Worm (Caenorhabditis elegans) whole organism, L2 larva: Measurements from ENCODE around the gene Y41E3.6.

Experiments
- F13H6.1 ChIP-seq: sonication (generic microtip); optimal IDR thresholded peaks from 2 replicates; lab custom pipeline; 2016; ENCODE audit warnings: missing genetic modification characterization, missing compliant biosample characterization
- R02D3.7 ChIP-seq: fragments of 150-350 bp; optimal IDR thresholded peaks from 2 replicates; lab custom pipeline; 2014; ENCODE audit warnings: missing biosample characterization, missing genetic modification characterization
- Y55F3AM.14 ChIP-seq: fragments of 200-800 bp; sonication (Bioruptor generic); optimal IDR thresholded peaks from 2 replicates; lab custom pipeline; 2018; ENCODE audit warnings: mild to moderate bottlenecking, missing genetic modification characterization, missing compliant biosample characterization
- alr-1 ChIP-seq: fragments of 150-350 bp; optimal IDR thresholded peaks from 2 replicates; lab custom pipeline; 2014; ENCODE audit warnings: missing biosample characterization, missing genetic modification characterization
- aly-2 ChIP-seq: fragments of 150-350 bp; optimal IDR thresholded peaks from 2 replicates; lab custom pipeline; 2014; ENCODE audit warnings: missing biosample characterization, missing genetic modification characterization
- ceh-16 ChIP-seq: fragments of 150-350 bp; optimal IDR thresholded peaks from 2 replicates; lab custom pipeline; 2014; ENCODE audit warnings: missing biosample characterization, missing genetic modification characterization
- ceh-82 ChIP-seq: fragments of 150-350 bp; optimal IDR thresholded peaks from 2 replicates; lab custom pipeline; 2014; ENCODE audit warnings: missing biosample characterization, missing genetic modification characterization
- crh-2 ChIP-seq: sonication (generic microtip); optimal IDR thresholded peaks from 2 replicates; lab custom pipeline; 2017; ENCODE audit warnings: missing biosample characterization, missing genetic modification characterization
- dmd-4 ChIP-seq: sonication (generic microtip); optimal IDR thresholded peaks from 2 replicates; lab custom pipeline; 2017; ENCODE audit warnings: missing biosample characterization, missing genetic modification characterization
- egl-27 ChIP-seq: sonication (generic microtip); optimal IDR thresholded peaks from 3 replicates; lab custom pipeline; 2017; ENCODE audit warnings: missing biosample characterization, missing genetic modification reagents, missing genetic modification characterization
- elt-1 ChIP-seq: fragments of 150-350 bp; optimal IDR thresholded peaks from 2 replicates; lab custom pipeline; 2014; ENCODE audit warnings: missing biosample characterization, missing genetic modification characterization
- elt-3 ChIP-seq: sonication (generic microtip); optimal IDR thresholded peaks from 2 replicates; lab custom pipeline; 2017; ENCODE audit warnings: missing biosample characterization, missing genetic modification characterization
- fos-1 ChIP-seq: fragments of 150-350 bp; optimal IDR thresholded peaks from 2 replicates; lab custom pipeline; 2014; ENCODE audit warnings: missing biosample characterization, missing genetic modification characterization
- lin-11 ChIP-seq: fragments of 150-350 bp; sonication (generic microtip); optimal IDR thresholded peaks from 2 replicates; lab custom pipeline; 2014; ENCODE audit warnings: missing biosample characterization, missing genetic modification characterization, inconsistent platforms, mixed read lengths
- lin-13 ChIP-seq: fragments of 150-350 bp; optimal IDR thresholded peaks from 2 replicates; lab custom pipeline; 2014; ENCODE audit warnings: missing biosample characterization, missing genetic modification reagents, missing genetic modification characterization
- lin-39 ChIP-seq: fragments of 150-350 bp; optimal IDR thresholded peaks from 2 replicates; lab custom pipeline; 2014; ENCODE audit warnings: missing biosample characterization, missing genetic modification reagents, missing genetic modification characterization
- lsy-2 ChIP-seq, 2 experiments: fragments of 150-350 bp in 1 of 2; sonication (generic microtip) in 1 of 2; optimal IDR thresholded peaks; 2 replicates each; lab custom pipeline; 2014 to 2017; ENCODE audit warnings: missing biosample characterization in 2 of 2, missing genetic modification characterization in 2 of 2
- mab-5 ChIP-seq: fragments of 150-350 bp; optimal IDR thresholded peaks from 2 replicates; lab custom pipeline; 2014; ENCODE audit warnings: missing biosample characterization, missing genetic modification characterization
- mdl-1 ChIP-seq, 2 experiments: fragments of 150-350 bp in 1 of 2; sonication (generic microtip) in 1 of 2; optimal IDR thresholded peaks; 2 replicates each; lab custom pipeline; 2017; ENCODE audit warnings: missing biosample characterization in 2 of 2, missing genetic modification characterization in 2 of 2
- nhr-10 ChIP-seq: sonication (generic microtip); optimal IDR thresholded peaks from 2 replicates; lab custom pipeline; 2017; ENCODE audit warnings: missing biosample characterization, missing genetic modification characterization
- nhr-12 ChIP-seq: fragments of 150-350 bp; optimal IDR thresholded peaks from 2 replicates; lab custom pipeline; 2014; ENCODE audit warnings: missing biosample characterization, missing genetic modification characterization
- nhr-129 ChIP-seq: fragments of 150-350 bp; optimal IDR thresholded peaks from 2 replicates; lab custom pipeline; 2014; ENCODE audit warnings: missing biosample characterization, missing genetic modification characterization
- nhr-21 ChIP-seq: fragments of 150-350 bp; optimal IDR thresholded peaks from 2 replicates; lab custom pipeline; 2014; ENCODE audit warnings: missing biosample characterization, missing genetic modification characterization
- nhr-23 ChIP-seq: fragments of 150-350 bp; optimal IDR thresholded peaks from 2 replicates; lab custom pipeline; 2014; ENCODE audit warnings: missing biosample characterization, missing genetic modification reagents, missing genetic modification characterization
- nhr-6 ChIP-seq: fragments of 150-350 bp; optimal IDR thresholded peaks from 2 replicates; lab custom pipeline; 2014; ENCODE audit warnings: missing biosample characterization, missing genetic modification characterization
- nhr-77 ChIP-seq: fragments of 150-350 bp; optimal IDR thresholded peaks from 2 replicates; lab custom pipeline; 2014; ENCODE audit warnings: missing biosample characterization, missing genetic modification characterization
- sem-4 ChIP-seq: fragments of 150-350 bp; optimal IDR thresholded peaks from 2 replicates; lab custom pipeline; 2014; ENCODE audit warnings: missing biosample characterization, missing genetic modification reagents, missing genetic modification characterization
- skn-1 ChIP-seq: sonication (generic microtip); optimal IDR thresholded peaks from 2 replicates; lab custom pipeline; 2017; ENCODE audit warnings: missing biosample characterization, missing genetic modification characterization
- snpc-4 ChIP-seq: fragments of 150-350 bp; optimal IDR thresholded peaks from 2 replicates; lab custom pipeline; 2014; ENCODE audit warnings: missing biosample characterization, missing genetic modification characterization
- unc-39 ChIP-seq: fragments of 150-350 bp; optimal IDR thresholded peaks from 2 replicates; lab custom pipeline; 2014; ENCODE audit warnings: missing biosample characterization, missing genetic modification characterization
- unc-55 ChIP-seq: fragments of 150-350 bp; sonication (generic microtip); optimal IDR thresholded peaks from 3 replicates; lab custom pipeline; 2014; ENCODE audit warnings: missing biosample characterization, missing genetic modification reagents, missing genetic modification characterization
- unc-62 ChIP-seq: fragments of 150-350 bp; optimal IDR thresholded peaks from 2 replicates; lab custom pipeline; 2014; ENCODE audit warnings: missing biosample characterization, missing genetic modification reagents, missing genetic modification characterization
- zag-1 ChIP-seq: fragments of 150-350 bp; optimal IDR thresholded peaks from 2 replicates; lab custom pipeline; 2014; ENCODE audit warnings: missing biosample characterization, missing genetic modification characterization
- ztf-11 ChIP-seq: sonication (generic microtip); optimal IDR thresholded peaks from 2 replicates; lab custom pipeline; 2017; ENCODE audit warnings: missing biosample characterization, missing genetic modification characterization

Gene Y41E3.6

DNA sequence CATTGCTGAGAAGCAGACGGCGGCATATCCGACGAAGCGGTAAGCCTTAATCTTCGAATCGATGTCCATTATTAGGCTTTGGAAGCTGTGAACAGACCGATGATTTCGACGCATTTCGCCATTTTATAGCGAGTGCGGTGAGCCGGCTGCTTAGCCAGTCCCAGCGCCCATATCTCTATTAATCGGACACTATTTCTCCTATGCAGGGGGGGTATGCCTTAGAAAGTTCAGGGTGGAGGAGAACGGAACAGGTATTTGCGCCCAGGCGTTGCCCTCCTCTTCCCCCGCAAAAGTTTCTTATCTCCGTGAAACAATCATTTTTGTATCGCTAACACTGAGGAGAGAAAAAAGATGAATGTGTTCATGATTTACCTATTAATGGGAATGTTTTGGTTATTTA is 19.9 kb upstream of the Y41E3.6 start, which contains the start of gene dpy-4:
TSS of gene dpy-4 (minus strand) at position 101 of the 400 bp plus-strand sequence.
- TF ChIP-seq dmd-4 (tag; lab: Kevin White, UChicago) (no peak), lsy-2 (tag; optimal IDR thresholded peaks at IDR 0.05; lab: Kevin White, UChicago) (no peak), elt-3 (tag; lab: Kevin White, UChicago) (no peak), unc-62 (GFP tag; lab: Kevin White, UChicago) (no peak), egl-27 (tag; lab: Kevin White, UChicago) (no peak), ceh-16 (tag; lab: Kevin White, UChicago) (no peak), zag-1 (tag; lab: Kevin White, UChicago) (no peak), nhr-6 (tag; lab: Kevin White, UChicago) (no peak), sem-4 (tag; lab: Kevin White, UChicago) (no peak), fos-1 (tag; lab: Kevin White, UChicago) (no peak), nhr-12 (tag; lab: Kevin White, UChicago) (no peak), mdl-1 (tag; optimal IDR thresholded peaks at IDR 0.05; lab: Kevin White, UChicago) (no peak), lin-13 (GFP tag; lab: Kevin White, UChicago) (no peak), nhr-23 (tag; lab: Kevin White, UChicago) (no peak), mab-5 (tag; lab: Kevin White, UChicago) (no peak), ceh-82 (tag; lab: Kevin White, UChicago) (no peak), unc-39 (tag; lab: Kevin White, UChicago) (no peak), alr-1 (no peak), R02D3.7 (tag; lab: Kevin White, UChicago) (no peak), unc-55 (GFP tag; lab: Kevin White, UChicago) (no peak)

DNA sequence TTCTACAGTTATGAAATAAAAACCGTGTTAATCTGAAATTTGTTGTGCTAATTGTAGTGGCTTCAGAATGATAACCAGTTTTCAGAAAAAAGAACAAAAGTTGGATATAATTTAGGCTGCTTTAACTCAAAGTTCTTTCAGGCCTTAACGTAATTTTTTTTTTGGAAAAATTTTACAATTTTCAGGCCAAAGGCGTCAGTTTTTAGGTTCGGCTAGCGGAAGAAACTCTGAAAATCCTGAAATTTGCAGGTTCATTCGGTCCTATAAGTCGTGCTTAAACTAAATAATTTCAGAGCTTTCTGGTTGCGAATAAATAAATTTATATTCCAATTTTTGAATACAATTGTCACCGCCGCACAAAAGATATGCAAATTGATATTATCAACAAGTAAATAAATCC is 1.6 kb downstream of the Y41E3.6 start:
- TF ChIP-seq Y55F3AM.14 = no peak
- TF ChIP-seq unc-39 (tag; lab: Kevin White, UChicago) = no peak
- no peak for TF ChIP-seq dmd-4 (tag; lab: Kevin White, UChicago)
- no peak for TF ChIP-seq snpc-4 (tag; lab: Kevin White, UChicago)

DNA sequence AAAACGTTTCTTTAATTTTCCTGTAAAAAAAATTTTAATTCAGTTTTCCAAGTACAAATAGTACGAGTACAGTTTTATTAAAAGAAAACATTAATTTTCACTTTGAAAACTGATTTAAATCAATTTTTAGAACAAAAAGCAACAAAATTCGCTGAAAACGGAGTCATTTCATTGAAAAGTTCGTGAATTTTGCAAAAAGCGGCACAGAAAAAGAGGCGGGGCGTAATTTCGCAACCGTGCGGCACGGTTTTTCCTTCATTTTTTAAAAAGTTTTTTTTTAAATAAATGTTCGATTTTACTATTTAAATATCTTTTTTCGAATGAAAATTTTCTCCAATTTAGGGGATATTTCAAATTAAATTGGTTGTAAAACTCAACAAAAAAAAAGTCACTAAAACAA is 4.6 kb downstream of the Y41E3.6 start:
- no peak for TF ChIP-seq aly-2 (tag; lab: Kevin White, UChicago)
- TF ChIP-seq crh-2 (tag; lab: Kevin White, UChicago) = no peak
- no peak for TF ChIP-seq R02D3.7 (tag; lab: Kevin White, UChicago)
- no peak for TF ChIP-seq lin-11 (tag; lab: Kevin White, UChicago)

DNA sequence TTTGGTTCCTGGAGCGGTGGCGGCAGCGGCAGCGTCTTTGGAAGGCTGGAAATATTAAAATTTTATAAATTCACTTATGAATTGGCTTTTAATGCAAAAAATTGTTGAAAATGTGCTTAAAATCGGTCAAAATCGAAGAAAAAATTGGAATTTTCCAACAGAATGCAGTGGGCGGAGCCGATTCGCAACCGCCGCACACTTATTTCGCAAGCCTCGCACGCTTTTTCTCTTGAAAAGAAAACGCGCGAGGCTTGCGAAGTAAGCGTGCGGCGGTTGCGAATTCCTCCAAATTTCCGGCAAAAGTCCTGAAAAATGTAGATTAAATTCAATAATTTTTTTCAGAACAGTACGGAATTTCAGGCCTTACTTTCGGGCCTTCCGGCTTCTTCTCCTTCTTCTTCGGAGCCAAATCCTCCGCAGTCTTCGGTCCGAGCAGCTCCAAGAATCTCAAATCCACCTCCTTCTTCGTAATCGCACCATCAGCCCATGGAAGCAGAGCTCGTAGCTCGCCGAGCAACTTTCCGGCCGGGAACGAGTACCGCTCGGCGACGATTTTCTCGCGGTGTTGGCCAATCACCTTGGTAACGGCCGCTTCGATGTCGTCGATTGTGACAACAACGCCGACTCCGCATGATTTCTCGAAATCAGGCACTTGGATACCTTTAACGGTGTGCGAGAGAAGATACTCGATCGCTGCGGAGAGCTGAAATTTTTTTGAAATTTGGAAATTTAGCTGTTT is 5.7 kb downstream of the Y41E3.6 start:
- TF ChIP-seq ceh-16 (tag; lab: Kevin White, UChicago) = no peak
- no peak for TF ChIP-seq dmd-4 (tag; lab: Kevin White, UChicago)
- no peak for TF ChIP-seq unc-62 (GFP tag; lab: Kevin White, UChicago)
- TF ChIP-seq nhr-129 (tag; lab: Kevin White, UChicago) = no peak
- no peak for TF ChIP-seq fos-1 (tag; lab: Kevin White, UChicago)
- no peak for TF ChIP-seq egl-27 (tag; lab: Kevin White, UChicago)
- TF ChIP-seq sem-4 (tag; lab: Kevin White, UChicago) = no peak
- TF ChIP-seq snpc-4 (tag; lab: Kevin White, UChicago) = no peak
- no peak for TF ChIP-seq unc-55 (GFP tag; lab: Kevin White, UChicago)
- TF ChIP-seq nhr-10 (tag; lab: Kevin White, UChicago) = no peak
- no peak for TF ChIP-seq skn-1 (tag; lab: Kevin White, UChicago)
- no peak for TF ChIP-seq nhr-12 (tag; lab: Kevin White, UChicago)
- TF ChIP-seq crh-2 (tag; lab: Kevin White, UChicago) = no peak
- no peak for TF ChIP-seq elt-1 (tag; lab: Kevin White, UChicago)
- TF ChIP-seq nhr-77 (tag; lab: Kevin White, UChicago) = no peak
- no peak for TF ChIP-seq F13H6.1 (tag; lab: Kevin White, UChicago)
- no peak for TF ChIP-seq zag-1 (tag; lab: Kevin White, UChicago)
- TF ChIP-seq nhr-21 (tag; lab: Kevin White, UChicago) = no peak
- TF ChIP-seq lin-39 (tag; lab: Kevin White, UChicago) = no peak
- TF ChIP-seq ztf-11 = no peak
